Worm (Caenorhabditis elegans) whole organism, midembryonic: ENCODE results near the gene magu-2.

Source experiments
- T22C8.4 ChIP-seq: fragments of 200-800 bp; sonication (Bioruptor generic); IDR thresholded peaks from 2 replicates; pipeline ENCODE4 v1.3.6; 2022; ENCODE audit warnings: missing genetic modification characterization, missing compliant biosample characterization
- cog-1 ChIP-seq: sonication (generic microtip); optimal IDR thresholded peaks from 2 replicates; lab custom pipeline; 2016; ENCODE audit warnings: missing genetic modification characterization, missing compliant biosample characterization
- flt-1 ChIP-seq: fragments of 200-800 bp; sonication (Bioruptor generic); IDR thresholded peaks from 2 replicates; pipeline ENCODE4 v1.3.6; 2022; ENCODE audit warnings: missing genetic modification characterization, missing compliant biosample characterization
- klf-2 ChIP-seq: fragments of 200-800 bp; sonication (Bioruptor generic); conservative IDR thresholded peaks from 2 replicates; pipeline ENCODE4 v1.3.6; 2022; ENCODE audit warnings: missing genetic modification reagents, missing genetic modification characterization, missing compliant biosample characterization
- ref-1 ChIP-seq: fragments of 200-800 bp; sonication (Bioruptor generic); conservative IDR thresholded peaks from 2 replicates; pipeline ENCODE4 v1.3.6; 2022; ENCODE audit warnings: missing genetic modification reagents, missing genetic modification characterization, missing compliant biosample characterization
- tab-1 ChIP-seq: fragments of 200-800 bp; sonication (Bioruptor generic); IDR thresholded peaks from 2 replicates; pipeline ENCODE4 v1.3.6; 2022; ENCODE audit warnings: missing genetic modification characterization, missing compliant biosample characterization
- ztf-29 ChIP-seq: fragments of 200-800 bp; sonication (Bioruptor generic); IDR thresholded peaks from 2 replicates; pipeline ENCODE4 v1.3.6; 2022; ENCODE audit warnings: missing genetic modification reagents, missing genetic modification characterization, missing compliant biosample characterization

- no peak for TF ChIP-seq cog-1
- TF ChIP-seq flt-1 (GFP tag; lab: Robert Waterston, UW), result no peak
- TF ChIP-seq ref-1 (GFP tag; lab: Robert Waterston, UW), result no peak
- TF ChIP-seq tab-1 (GFP tag; lab: Robert Waterston, UW), result no peak
- TF ChIP-seq ztf-29, result no peak
- no peak for TF ChIP-seq T22C8.4 (GFP tag; lab: Robert Waterston, UW)
- no peak for TF ChIP-seq klf-2 (GFP tag; lab: Robert Waterston, UW)
Measured at ce11 chrV:8802252-8802651, 1.4 kb upstream of the magu-2 start.
